Worm (Caenorhabditis elegans) whole organism, L2 larva: ENCODE results near the gene F47C12.8.
A peak's percentile ranks its signal among the peaks of the same experiment; 100 is the strongest.

Source experiments
- C34F6.9 ChIP-seq: fragments of 150-350 bp; optimal IDR thresholded peaks from 2 replicates; lab custom pipeline; 2014; ENCODE audit warnings: missing biosample characterization, missing genetic modification characterization
- F13H6.1 ChIP-seq: sonication (generic microtip); optimal IDR thresholded peaks from 2 replicates; lab custom pipeline; 2016; ENCODE audit warnings: missing genetic modification characterization, missing compliant biosample characterization
- R02D3.7 ChIP-seq: fragments of 150-350 bp; optimal IDR thresholded peaks from 2 replicates; lab custom pipeline; 2014; ENCODE audit warnings: missing biosample characterization, missing genetic modification characterization
- Y55F3AM.14 ChIP-seq: fragments of 200-800 bp; sonication (Bioruptor generic); optimal IDR thresholded peaks from 2 replicates; lab custom pipeline; 2018; ENCODE audit warnings: mild to moderate bottlenecking, missing genetic modification characterization, missing compliant biosample characterization
- aly-2 ChIP-seq: fragments of 150-350 bp; optimal IDR thresholded peaks from 2 replicates; lab custom pipeline; 2014; ENCODE audit warnings: missing biosample characterization, missing genetic modification characterization
- ama-1 ChIP-seq: fragments of 150-350 bp; optimal IDR thresholded peaks from 2 replicates; lab custom pipeline; 2018; ENCODE audit warnings: inconsistent platforms
- blmp-1 ChIP-seq: sonication (generic microtip); optimal IDR thresholded peaks from 2 replicates; lab custom pipeline; 2017; ENCODE audit warnings: missing genetic modification characterization, mild to moderate bottlenecking, missing compliant biosample characterization, antibody characterized with exemption, moderate library complexity; ENCODE audit not compliant: insufficient read depth
- ceh-16 ChIP-seq: fragments of 150-350 bp; optimal IDR thresholded peaks from 2 replicates; lab custom pipeline; 2014; ENCODE audit warnings: missing biosample characterization, missing genetic modification characterization
- ceh-82 ChIP-seq: fragments of 150-350 bp; optimal IDR thresholded peaks from 2 replicates; lab custom pipeline; 2014; ENCODE audit warnings: missing biosample characterization, missing genetic modification characterization
- crh-2 ChIP-seq: sonication (generic microtip); optimal IDR thresholded peaks from 2 replicates; lab custom pipeline; 2017; ENCODE audit warnings: missing biosample characterization, missing genetic modification characterization
- dmd-4 ChIP-seq: sonication (generic microtip); optimal IDR thresholded peaks from 2 replicates; lab custom pipeline; 2017; ENCODE audit warnings: missing biosample characterization, missing genetic modification characterization
- elt-1 ChIP-seq: fragments of 150-350 bp; optimal IDR thresholded peaks from 2 replicates; lab custom pipeline; 2014; ENCODE audit warnings: missing biosample characterization, missing genetic modification characterization
- fos-1 ChIP-seq: fragments of 150-350 bp; optimal IDR thresholded peaks from 2 replicates; lab custom pipeline; 2014; ENCODE audit warnings: missing biosample characterization, missing genetic modification characterization
- gmeb-1 ChIP-seq: fragments of 150-350 bp; optimal IDR thresholded peaks from 2 replicates; lab custom pipeline; 2014; ENCODE audit warnings: missing biosample characterization, missing genetic modification characterization
- lin-11 ChIP-seq: fragments of 150-350 bp; sonication (generic microtip); optimal IDR thresholded peaks from 2 replicates; lab custom pipeline; 2014; ENCODE audit warnings: missing biosample characterization, missing genetic modification characterization, inconsistent platforms, mixed read lengths
- lin-13 ChIP-seq: fragments of 150-350 bp; optimal IDR thresholded peaks from 2 replicates; lab custom pipeline; 2014; ENCODE audit warnings: missing biosample characterization, missing genetic modification reagents, missing genetic modification characterization
- lin-39 ChIP-seq: fragments of 150-350 bp; optimal IDR thresholded peaks from 2 replicates; lab custom pipeline; 2014; ENCODE audit warnings: missing biosample characterization, missing genetic modification reagents, missing genetic modification characterization
- lsy-2 ChIP-seq, 2 experiments: fragments of 150-350 bp in 1 of 2; sonication (generic microtip) in 1 of 2; optimal IDR thresholded peaks; 2 replicates each; lab custom pipeline; 2014 to 2017; ENCODE audit warnings: missing biosample characterization in 2 of 2, missing genetic modification characterization in 2 of 2
- mab-5 ChIP-seq: fragments of 150-350 bp; optimal IDR thresholded peaks from 2 replicates; lab custom pipeline; 2014; ENCODE audit warnings: missing biosample characterization, missing genetic modification characterization
- mdl-1 ChIP-seq, 2 experiments: fragments of 150-350 bp in 1 of 2; sonication (generic microtip) in 1 of 2; optimal IDR thresholded peaks; 2 replicates each; lab custom pipeline; 2017; ENCODE audit warnings: missing biosample characterization in 2 of 2, missing genetic modification characterization in 2 of 2
- nhr-11 ChIP-seq: fragments of 150-350 bp; optimal IDR thresholded peaks from 2 replicates; lab custom pipeline; 2014; ENCODE audit warnings: missing biosample characterization, missing genetic modification characterization
- nhr-12 ChIP-seq: fragments of 150-350 bp; optimal IDR thresholded peaks from 2 replicates; lab custom pipeline; 2014; ENCODE audit warnings: missing biosample characterization, missing genetic modification characterization
- nhr-129 ChIP-seq: fragments of 150-350 bp; optimal IDR thresholded peaks from 2 replicates; lab custom pipeline; 2014; ENCODE audit warnings: missing biosample characterization, missing genetic modification characterization
- nhr-21 ChIP-seq: fragments of 150-350 bp; optimal IDR thresholded peaks from 2 replicates; lab custom pipeline; 2014; ENCODE audit warnings: missing biosample characterization, missing genetic modification characterization
- nhr-237 ChIP-seq: fragments of 150-350 bp; optimal IDR thresholded peaks from 2 replicates; lab custom pipeline; 2014; ENCODE audit warnings: missing biosample characterization, missing genetic modification characterization
- nhr-25 ChIP-seq: fragments of 150-350 bp; sonication (generic microtip); optimal IDR thresholded peaks from 3 replicates; lab custom pipeline; 2014; ENCODE audit warnings: missing biosample characterization, missing genetic modification characterization
- nhr-77 ChIP-seq: fragments of 150-350 bp; optimal IDR thresholded peaks from 2 replicates; lab custom pipeline; 2014; ENCODE audit warnings: missing biosample characterization, missing genetic modification characterization
- peb-1 ChIP-seq: fragments of 150-350 bp; optimal IDR thresholded peaks from 2 replicates; lab custom pipeline; 2014; ENCODE audit warnings: missing biosample characterization, missing genetic modification characterization
- sem-4 ChIP-seq: fragments of 150-350 bp; optimal IDR thresholded peaks from 2 replicates; lab custom pipeline; 2014; ENCODE audit warnings: missing biosample characterization, missing genetic modification reagents, missing genetic modification characterization
- skn-1 ChIP-seq: sonication (generic microtip); optimal IDR thresholded peaks from 2 replicates; lab custom pipeline; 2017; ENCODE audit warnings: missing biosample characterization, missing genetic modification characterization
- sma-3 ChIP-seq: sonication (generic microtip); optimal IDR thresholded peaks from 2 replicates; lab custom pipeline; 2016; ENCODE audit warnings: missing genetic modification reagents, missing genetic modification characterization, missing compliant biosample characterization
- sma-9 ChIP-seq, 2 experiments: fragments of 150-350 bp in 1 of 2; sonication (generic microtip) in 1 of 2; optimal IDR thresholded peaks; 2 replicates each; lab custom pipeline; 2014 to 2016; ENCODE audit warnings: missing genetic modification characterization in 2 of 2, mild to moderate bottlenecking in 1 of 2, missing biosample characterization in 1 of 2, missing compliant biosample characterization in 1 of 2, missing genetic modification reagents in 1 of 2, moderate library complexity in 1 of 2
- snpc-4 ChIP-seq: fragments of 150-350 bp; optimal IDR thresholded peaks from 2 replicates; lab custom pipeline; 2014; ENCODE audit warnings: missing biosample characterization, missing genetic modification characterization
- unc-39 ChIP-seq: fragments of 150-350 bp; optimal IDR thresholded peaks from 2 replicates; lab custom pipeline; 2014; ENCODE audit warnings: missing biosample characterization, missing genetic modification characterization
- unc-55 ChIP-seq: fragments of 150-350 bp; sonication (generic microtip); optimal IDR thresholded peaks from 3 replicates; lab custom pipeline; 2014; ENCODE audit warnings: missing biosample characterization, missing genetic modification reagents, missing genetic modification characterization
- unc-62 ChIP-seq: fragments of 150-350 bp; optimal IDR thresholded peaks from 2 replicates; lab custom pipeline; 2014; ENCODE audit warnings: missing biosample characterization, missing genetic modification reagents, missing genetic modification characterization
- zag-1 ChIP-seq: fragments of 150-350 bp; optimal IDR thresholded peaks from 2 replicates; lab custom pipeline; 2014; ENCODE audit warnings: missing biosample characterization, missing genetic modification characterization
- ztf-11 ChIP-seq: sonication (generic microtip); optimal IDR thresholded peaks from 2 replicates; lab custom pipeline; 2017; ENCODE audit warnings: missing biosample characterization, missing genetic modification characterization
- ztf-4 ChIP-seq: fragments of 150-350 bp; optimal IDR thresholded peaks from 2 replicates; lab custom pipeline; 2014; ENCODE audit warnings: missing biosample characterization, missing genetic modification characterization

The F47C12.8 gene

DNA sequence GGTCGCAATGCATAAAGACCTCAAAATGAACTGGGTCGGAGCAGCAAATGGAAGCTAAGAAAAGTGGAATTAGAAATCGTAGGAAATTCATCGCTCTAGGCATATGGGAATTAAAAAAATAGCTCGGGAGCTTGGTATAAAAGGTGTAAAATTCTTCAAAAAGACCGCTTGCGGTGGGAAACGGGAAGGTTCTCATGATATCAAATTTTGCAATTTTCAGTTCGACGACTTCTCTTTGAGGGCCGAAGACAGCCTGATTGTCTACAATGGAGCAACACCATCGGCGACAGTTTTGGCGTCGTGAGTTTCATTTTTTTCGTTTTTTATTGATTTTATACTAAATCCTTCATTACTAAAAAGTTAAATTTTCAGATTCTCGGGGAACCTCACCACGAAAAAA lies at the start of gene F47C12.8:
F47C12.8 (minus strand) TSS at position 101 of the 400 bp plus-strand sequence.
- TF ChIP-seq nhr-237 (tag; lab: Kevin White, UChicago) (no peak), fos-1 (tag; lab: Kevin White, UChicago) (no peak), ceh-16 (tag; lab: Kevin White, UChicago) (no peak), Y55F3AM.14 (GFP tag; lab: Kevin White, UChicago) (no peak), lin-39 (tag; lab: Kevin White, UChicago) (no peak), nhr-25 (no peak)

DNA sequence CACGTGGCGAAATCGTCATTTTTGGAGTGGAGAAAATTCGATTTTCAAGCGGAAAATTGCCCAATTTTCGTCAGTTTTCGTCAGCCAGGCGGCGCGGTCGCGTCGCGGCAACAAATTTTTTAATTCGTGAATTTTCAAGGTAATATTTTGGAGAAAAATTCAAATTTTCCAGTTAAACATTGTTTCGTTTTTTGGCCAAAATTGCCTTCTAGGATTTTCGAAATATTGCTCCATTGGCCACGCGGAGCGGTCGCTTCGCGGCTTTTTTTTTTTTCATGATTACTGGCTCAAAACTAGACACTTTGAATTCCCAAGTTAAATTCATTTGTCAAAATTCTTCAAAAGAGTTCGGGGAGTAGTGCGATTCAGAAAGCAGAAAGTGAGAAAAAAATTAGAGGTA lies 49.2 kb upstream of the F47C12.8 start:
- TF ChIP-seq mab-5 (tag; lab: Kevin White, UChicago) (no peak), lin-13 (GFP tag; lab: Kevin White, UChicago) (no peak), nhr-25 (no peak)

DNA sequence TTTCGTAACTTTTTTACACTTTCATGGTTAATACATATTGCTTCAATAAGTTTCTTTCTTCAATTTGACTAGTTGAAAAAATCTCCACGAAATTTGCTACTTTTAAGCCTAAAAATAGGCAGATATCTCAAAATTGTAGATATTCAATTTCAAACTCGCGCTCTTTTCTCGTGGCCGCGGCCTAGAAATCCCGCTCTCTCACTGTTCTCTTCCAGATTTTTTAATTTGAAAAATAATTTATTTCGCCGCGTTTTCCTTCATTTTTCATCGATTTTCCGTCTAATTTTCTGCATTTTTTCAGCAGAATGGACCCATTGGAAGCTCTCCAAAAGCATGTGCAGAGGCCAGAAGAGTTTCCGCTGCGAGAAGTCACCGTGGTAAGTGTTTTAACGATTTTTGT lies 43.9 kb upstream of the F47C12.8 start, which contains the start of gene cdc-73:
cdc-73 (plus strand) TSS at position 302 of the 400 bp plus-strand sequence.
- TF ChIP-seq snpc-4 (tag; lab: Kevin White, UChicago) = peak; percentile 5
- no peak for TF ChIP-seq unc-39
- peak; percentile 58 for TF ChIP-seq unc-55
- peak; percentile 20 for TF ChIP-seq F13H6.1 (tag; lab: Kevin White, UChicago)
- peak; percentile 17 for TF ChIP-seq mab-5 (tag; lab: Kevin White, UChicago)
- TF ChIP-seq gmeb-1 (tag; lab: Kevin White, UChicago) = peak; percentile 89
- no peak for TF ChIP-seq lin-13 (GFP tag; lab: Kevin White, UChicago)
- no peak for TF ChIP-seq Y55F3AM.14 (GFP tag; lab: Kevin White, UChicago)
- peak; percentile 37 for TF ChIP-seq C34F6.9 (tag; lab: Kevin White, UChicago)
- TF ChIP-seq ztf-4 (tag; lab: Kevin White, UChicago) = no peak
- no peak for TF ChIP-seq nhr-25
- TF ChIP-seq sma-3 (GFP tag; lab: Kevin White, UChicago) = peak; percentile 22
- peak; percentile 6 to 63 for TF ChIP-seq lsy-2 (tag; optimal IDR thresholded peaks at IDR 0.05; lab: Kevin White, UChicago)
- TF ChIP-seq, all 48 proteins: peak for 8

DNA sequence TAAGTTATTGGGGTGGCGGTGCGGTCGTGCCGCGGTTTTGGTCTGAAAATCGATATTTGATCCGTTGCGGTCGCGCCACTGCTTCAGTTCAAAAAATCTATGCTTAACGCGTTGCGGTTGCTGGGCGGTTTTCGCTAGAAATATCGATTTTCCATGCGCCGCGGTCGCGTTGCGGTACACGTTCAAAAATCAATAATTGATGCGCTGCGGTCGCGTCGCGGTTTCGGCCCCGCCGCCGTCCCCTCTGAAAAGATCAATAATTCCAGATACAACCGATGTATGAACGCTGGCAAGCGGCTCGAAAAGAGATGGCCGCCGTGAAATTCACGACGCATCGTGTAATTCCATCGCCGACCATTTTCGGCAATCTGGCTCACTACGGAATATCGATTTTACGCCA lies 42.6 kb upstream of the F47C12.8 start:
- TF ChIP-seq aly-2 (tag; lab: Kevin White, UChicago) (no peak), C34F6.9 (tag; lab: Kevin White, UChicago) (no peak)
- TF ChIP-seq, all 48 proteins: peak for 0

DNA sequence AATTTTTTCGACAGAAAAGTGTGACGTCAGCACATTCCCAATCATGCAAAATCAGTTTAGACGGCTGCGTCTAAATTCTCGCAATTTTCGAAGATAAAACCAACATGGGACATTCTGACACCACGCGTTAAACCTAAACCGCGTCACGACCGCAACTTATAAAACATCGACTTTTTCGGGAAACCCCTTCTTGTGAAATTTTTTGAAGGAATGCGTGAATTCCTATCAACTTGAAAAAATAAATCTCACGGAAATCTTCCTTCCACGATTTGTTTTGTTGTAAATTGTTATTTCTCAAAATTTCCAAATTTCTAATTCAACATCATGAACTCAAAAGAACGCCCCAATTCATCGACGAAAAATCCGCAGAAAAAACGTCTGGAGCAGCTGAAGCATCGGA lies 41.6 kb upstream of the F47C12.8 start, which contains the start of gene F35F11.2:
F35F11.2 (plus strand) TSS at position 301 of the 400 bp plus-strand sequence.
- TF ChIP-seq crh-2 (tag; lab: Kevin White, UChicago) (no peak), lsy-2 (tag; optimal IDR thresholded peaks at IDR 0.05; lab: Kevin White, UChicago) (no peak), nhr-12 (tag; lab: Kevin White, UChicago) (no peak), nhr-25 (no peak), peb-1 (no peak), blmp-1 (tag; lab: Kevin White, UChicago) (no peak), unc-55 (no peak), snpc-4 (tag; lab: Kevin White, UChicago) (no peak), lin-13 (GFP tag; lab: Kevin White, UChicago) (no peak), sma-9 (GFP tag; optimal IDR thresholded peaks at IDR 0.05; lab: Kevin White, UChicago) (no peak), sma-9 (tag; optimal IDR thresholded peaks at IDR 0.05; lab: Kevin White, UChicago) (no peak), gmeb-1 (tag; lab: Kevin White, UChicago) (no peak), sem-4 (no peak), ama-1 (no peak), R02D3.7 (tag; lab: Kevin White, UChicago) (no peak), nhr-21 (no peak), unc-62 (GFP tag; lab: Kevin White, UChicago) (no peak), unc-39 (no peak), ztf-11 (tag; lab: Kevin White, UChicago) (no peak), nhr-237 (tag; lab: Kevin White, UChicago) (no peak), lin-39 (tag; lab: Kevin White, UChicago) (no peak)
- TF ChIP-seq, all 48 proteins: peak for 0

DNA sequence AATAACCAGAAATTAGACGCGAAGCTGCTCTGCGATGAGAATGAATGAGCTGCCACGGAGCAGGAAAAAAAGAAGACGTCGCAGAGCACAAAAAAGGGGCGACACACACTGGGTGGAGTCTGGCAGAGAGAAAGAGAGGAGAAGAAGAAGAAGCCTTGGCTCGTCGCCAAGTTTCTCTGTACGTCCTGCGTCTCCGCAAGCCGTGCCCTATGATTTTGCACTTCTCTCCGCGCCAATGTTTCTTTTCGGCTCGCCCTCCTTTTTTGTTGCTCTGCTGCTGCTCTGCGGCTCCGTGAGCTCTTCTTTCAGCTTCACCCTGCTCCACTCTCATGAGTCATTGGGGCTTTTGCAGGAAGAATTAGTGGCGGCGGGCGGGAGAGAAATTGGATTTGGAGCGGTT lies 36.5 kb upstream of the F47C12.8 start, which contains the start of gene hlh-30:
hlh-30 (minus strand) TSS at position 69 of the 400 bp plus-strand sequence.
- TF ChIP-seq R02D3.7 (tag; lab: Kevin White, UChicago) (no peak), lin-11 (tag; lab: Kevin White, UChicago) (peak; percentile 63), gmeb-1 (tag; lab: Kevin White, UChicago) (no peak), nhr-129 (tag; lab: Kevin White, UChicago) (peak; percentile 48), sem-4 (no peak), unc-62 (GFP tag; lab: Kevin White, UChicago) (no peak), zag-1 (tag; lab: Kevin White, UChicago) (peak; percentile 62), nhr-11 (tag; lab: Kevin White, UChicago) (no peak), lsy-2 (tag; optimal IDR thresholded peaks at IDR 0.05; lab: Kevin White, UChicago) (peak; percentile 28 to 69), nhr-237 (tag; lab: Kevin White, UChicago) (no peak), mdl-1 (tag; optimal IDR thresholded peaks at IDR 0.05; lab: Kevin White, UChicago) (peak; percentile 5 to 33), elt-1 (tag; lab: Kevin White, UChicago) (no peak), nhr-77 (tag; lab: Kevin White, UChicago) (no peak), fos-1 (tag; lab: Kevin White, UChicago) (peak; percentile 56), nhr-25 (no peak), nhr-12 (tag; lab: Kevin White, UChicago) (no peak), F13H6.1 (tag; lab: Kevin White, UChicago) (peak; percentile 72), crh-2 (tag; lab: Kevin White, UChicago) (peak; percentile 38), ztf-11 (tag; lab: Kevin White, UChicago) (no peak), ceh-82 (tag; lab: Kevin White, UChicago) (no peak), skn-1 (tag; lab: Kevin White, UChicago) (no peak), blmp-1 (tag; lab: Kevin White, UChicago) (no peak), dmd-4 (tag; lab: Kevin White, UChicago) (no peak), Y55F3AM.14 (GFP tag; lab: Kevin White, UChicago) (peak; percentile 20), peb-1 (no peak), C34F6.9 (tag; lab: Kevin White, UChicago) (peak; percentile 73)
